Fruit fly (Drosophila melanogaster) whole organism, embryonic: ENCODE data around the gene Rab39.

Source experiments
- Antp ChIP-seq: fragments of 200-800 bp; sonication (Bioruptor generic); optimal IDR thresholded peaks from 3 replicates; lab custom pipeline; 2016; ENCODE audit warnings: missing biosample characterization, missing genetic modification characterization
- Bdp1 ChIP-seq: fragments of 200-800 bp; sonication (Bioruptor generic); optimal IDR thresholded peaks from 3 replicates; lab custom pipeline; 2016; ENCODE audit warnings: missing biosample characterization, missing genetic modification characterization
- CG11456 ChIP-seq: fragments of 200-800 bp; sonication (Bioruptor generic); IDR thresholded peaks from 3 replicates; pipeline ENCODE4 v1.3.6; 2022; ENCODE audit warnings: missing biosample characterization, missing genetic modification characterization
- CG14860 ChIP-seq: fragments of 200-800 bp; sonication (Bioruptor generic); IDR thresholded peaks from 3 replicates; pipeline ENCODE4 v1.3.6; 2022; ENCODE audit warnings: missing biosample characterization, missing genetic modification characterization; ENCODE audit not compliant: partially characterized antibody
- CG1832 ChIP-seq: fragments of 200-800 bp; sonication (Bioruptor generic); optimal IDR thresholded peaks from 2 replicates; lab custom pipeline; 2017; ENCODE audit warnings: missing biosample characterization, mild to moderate bottlenecking, missing genetic modification characterization, inconsistent platforms
- CG34376 ChIP-seq: fragments of 200-800 bp; sonication (Bioruptor generic); optimal IDR thresholded peaks from 2 replicates; lab custom pipeline; 2018; ENCODE audit warnings: missing biosample characterization, mild to moderate bottlenecking, missing genetic modification characterization
- CG5953 ChIP-seq: fragments of 200-800 bp; sonication (Bioruptor generic); IDR thresholded peaks from 2 replicates; pipeline ENCODE4 v1.3.6; 2022; ENCODE audit warnings: missing biosample characterization, missing genetic modification characterization
- CG6654 ChIP-seq: fragments of 200-800 bp; sonication (Bioruptor generic); optimal IDR thresholded peaks from 2 replicates; lab custom pipeline; 2017; ENCODE audit warnings: missing biosample characterization, mild to moderate bottlenecking, missing genetic modification characterization
- CG7271 ChIP-seq: fragments of 200-800 bp; sonication (Bioruptor generic); optimal IDR thresholded peaks from 2 replicates; lab custom pipeline; 2018; ENCODE audit warnings: missing biosample characterization, mild to moderate bottlenecking, missing genetic modification characterization, moderate library complexity
- CG7928 ChIP-seq: fragments of 200-800 bp; sonication (Bioruptor generic); optimal IDR thresholded peaks from 2 replicates; lab custom pipeline; 2017; ENCODE audit warnings: missing biosample characterization, mild to moderate bottlenecking, missing genetic modification characterization
- CG8281 ChIP-seq: fragments of 200-800 bp; sonication (Bioruptor generic); optimal IDR thresholded peaks from 2 replicates; lab custom pipeline; 2018; ENCODE audit warnings: missing biosample characterization, mild to moderate bottlenecking, missing genetic modification characterization, moderate library complexity
- CG8765 ChIP-seq: fragments of 200-800 bp; sonication (Bioruptor generic); IDR thresholded peaks from 2 replicates; pipeline ENCODE4 v1.3.6; 2022; ENCODE audit warnings: missing biosample characterization, missing genetic modification characterization
- Camta ChIP-seq: fragments of 200-800 bp; sonication (Bioruptor generic); optimal IDR thresholded peaks from 2 replicates; lab custom pipeline; 2016; ENCODE audit warnings: missing biosample characterization, missing genetic modification characterization
- CkIIα-i1 ChIP-seq: fragments of 200-800 bp; sonication (Bioruptor generic); IDR thresholded peaks from 2 replicates; pipeline ENCODE4 v1.3.6; 2022; ENCODE audit warnings: missing biosample characterization, missing genetic modification characterization
- D19B ChIP-seq: fragments of 200-800 bp; sonication (Bioruptor generic); optimal IDR thresholded peaks from 2 replicates; lab custom pipeline; 2017; ENCODE audit warnings: missing biosample characterization, mild to moderate bottlenecking, missing genetic modification characterization
- Dad ChIP-seq: fragments of 200-800 bp; sonication (Bioruptor generic); optimal IDR thresholded peaks from 3 replicates; lab custom pipeline; 2016; ENCODE audit warnings: missing biosample characterization, missing genetic modification characterization
- Deaf1 ChIP-seq: fragments of 200-800 bp; optimal IDR thresholded peaks from 3 replicates; lab custom pipeline; 2019; ENCODE audit warnings: missing biosample characterization, mild to moderate bottlenecking, missing genetic modification characterization, moderate library complexity
- Hey ChIP-seq: fragments of 200-800 bp; sonication (Bioruptor generic); optimal IDR thresholded peaks from 3 replicates; lab custom pipeline; 2018; ENCODE audit warnings: missing biosample characterization, mild to moderate bottlenecking, missing genetic modification characterization
- Hr39 ChIP-seq: fragments of >200 bp; optimal IDR thresholded peaks from 2 replicates; lab custom pipeline; 2017
- Lim3 ChIP-seq: fragments of 200-800 bp; sonication (Bioruptor generic); IDR thresholded peaks from 2 replicates; pipeline ENCODE4 v1.3.6; 2022; ENCODE audit warnings: missing biosample characterization, missing genetic modification characterization
- MESR4 ChIP-seq: fragments of 200-800 bp; sonication (Bioruptor generic); optimal IDR thresholded peaks from 2 replicates; lab custom pipeline; 2018; ENCODE audit warnings: missing biosample characterization, mild to moderate bottlenecking, missing genetic modification characterization, moderate library complexity
- NK7.1 ChIP-seq: fragments of 200-800 bp; sonication (Bioruptor generic); optimal IDR thresholded peaks from 3 replicates; lab custom pipeline; 2016; ENCODE audit warnings: missing biosample characterization, missing genetic modification characterization
- Nf-YC ChIP-seq: fragments of 200-800 bp; optimal IDR thresholded peaks from 3 replicates; lab custom pipeline; 2019; ENCODE audit warnings: missing biosample characterization, mild to moderate bottlenecking, missing genetic modification characterization, moderate library complexity
- Sox102F ChIP-seq: fragments of 200-800 bp; sonication (Bioruptor generic); optimal IDR thresholded peaks from 2 replicates; lab custom pipeline; 2018; ENCODE audit warnings: missing biosample characterization, mild to moderate bottlenecking, missing genetic modification characterization, moderate library complexity
- Taf1 ChIP-seq: fragments of 200-800 bp; sonication (Bioruptor generic); IDR thresholded peaks from 2 replicates; pipeline ENCODE4 v1.3.6; 2022; ENCODE audit warnings: missing biosample characterization, missing genetic modification characterization
- Xbp1 ChIP-seq: fragments of 200-800 bp; sonication (Bioruptor generic); optimal IDR thresholded peaks from 3 replicates; lab custom pipeline; 2016; ENCODE audit warnings: missing biosample characterization, mild to moderate bottlenecking, missing genetic modification characterization
- danr ChIP-seq: fragments of 200-800 bp; sonication (Bioruptor generic); IDR thresholded peaks from 2 replicates; pipeline ENCODE4 v1.3.6; 2022; ENCODE audit warnings: missing biosample characterization, missing genetic modification characterization
- dati ChIP-seq: fragments of 200-800 bp; sonication (Bioruptor generic); IDR thresholded peaks from 2 replicates; pipeline ENCODE4 v1.3.6; 2022; ENCODE audit warnings: missing biosample characterization, missing genetic modification characterization
- exex ChIP-seq: fragments of 200-800 bp; sonication (Bioruptor generic); optimal IDR thresholded peaks from 4 replicates; lab custom pipeline; 2018; ENCODE audit warnings: missing biosample characterization, mild to moderate bottlenecking, missing genetic modification characterization, moderate library complexity
- eyg ChIP-seq: fragments of 200-800 bp; sonication (Bioruptor generic); optimal IDR thresholded peaks from 3 replicates; lab custom pipeline; 2016; ENCODE audit warnings: missing biosample characterization, missing genetic modification characterization
- fd102C ChIP-seq: fragments of 200-800 bp; sonication (Bioruptor generic); optimal IDR thresholded peaks from 2 replicates; lab custom pipeline; 2018; ENCODE audit warnings: missing biosample characterization, mild to moderate bottlenecking, missing genetic modification characterization, moderate library complexity
- fru ChIP-seq: fragments of >200 bp; optimal IDR thresholded peaks from 2 replicates; lab custom pipeline; 2017
- gem ChIP-seq: fragments of 200-800 bp; sonication (Bioruptor generic); optimal IDR thresholded peaks from 2 replicates; lab custom pipeline; 2019; ENCODE audit warnings: missing biosample characterization, mild to moderate bottlenecking, missing genetic modification characterization, moderate library complexity
- gsb ChIP-seq: fragments of 200-800 bp; sonication (Bioruptor generic); IDR thresholded peaks from 2 replicates; pipeline ENCODE4 v1.3.6; 2022; ENCODE audit warnings: missing biosample characterization, missing genetic modification characterization
- gt ChIP-seq: fragments of 200-800 bp; sonication (Bioruptor generic); IDR thresholded peaks from 2 replicates; pipeline ENCODE4 v1.3.6; 2022; ENCODE audit warnings: missing biosample characterization, missing genetic modification characterization
- hth ChIP-seq: fragments of >200 bp; optimal IDR thresholded peaks from 2 replicates; lab custom pipeline; 2017; ENCODE audit warnings: inconsistent platforms
- jigr1 ChIP-seq: fragments of 200-800 bp; sonication (Bioruptor generic); IDR thresholded peaks from 3 replicates; pipeline ENCODE4 v1.3.6; 2022; ENCODE audit warnings: missing biosample characterization, missing genetic modification characterization
- knrl ChIP-seq: fragments of 200-800 bp; sonication (Bioruptor generic); IDR thresholded peaks from 3 replicates; pipeline ENCODE4 v1.3.6; 2022; ENCODE audit warnings: missing biosample characterization, missing genetic modification characterization; ENCODE audit not compliant: partially characterized antibody
- lab ChIP-seq: fragments of 200-800 bp; sonication (Bioruptor generic); optimal IDR thresholded peaks from 3 replicates; lab custom pipeline; 2017; ENCODE audit warnings: missing biosample characterization, missing genetic modification characterization, mild to moderate bottlenecking, moderate library complexity, missing genetic modification reagents
- lbe ChIP-seq: fragments of 200-800 bp; sonication (Bioruptor generic); optimal IDR thresholded peaks from 2 replicates; lab custom pipeline; 2016; ENCODE audit warnings: missing biosample characterization, mild to moderate bottlenecking, missing genetic modification characterization
- lola ChIP-seq, 3 experiments: fragments of >200 bp in 2 of 3; fragments of 200-800 bp in 1 of 3; sonication (Bioruptor generic) in 1 of 3; optimal IDR thresholded peaks; 2 replicates each; lab custom pipeline; 2017 to 2019; ENCODE audit warnings: missing biosample characterization in 3 of 3, missing genetic modification characterization in 3 of 3, mild to moderate bottlenecking in 1 of 3, moderate library complexity in 1 of 3
- maf-S ChIP-seq: fragments of 200-800 bp; sonication (Bioruptor generic); optimal IDR thresholded peaks from 2 replicates; lab custom pipeline; 2016; ENCODE audit warnings: missing biosample characterization, missing genetic modification characterization
- onecut ChIP-seq: fragments of 200-800 bp; sonication (Bioruptor generic); IDR thresholded peaks from 2 replicates; pipeline ENCODE4 v1.3.6; 2022; ENCODE audit warnings: missing biosample characterization, missing genetic modification characterization
- pfk ChIP-seq: fragments of 200-800 bp; sonication (Bioruptor generic); optimal IDR thresholded peaks from 2 replicates; lab custom pipeline; 2018; ENCODE audit warnings: missing biosample characterization, mild to moderate bottlenecking, missing genetic modification characterization, moderate library complexity
- phol ChIP-seq: fragments of 200-800 bp; sonication (Bioruptor generic); optimal IDR thresholded peaks from 3 replicates; lab custom pipeline; 2018; ENCODE audit warnings: missing biosample characterization, mild to moderate bottlenecking, missing genetic modification characterization, moderate library complexity
- pzg ChIP-seq: fragments of 200-800 bp; sonication (Bioruptor generic); optimal IDR thresholded peaks from 3 replicates; lab custom pipeline; 2018; ENCODE audit warnings: missing biosample characterization, mild to moderate bottlenecking, missing genetic modification characterization, moderate library complexity
- schlank ChIP-seq: fragments of 200-800 bp; sonication (Bioruptor generic); optimal IDR thresholded peaks from 2 replicates; lab custom pipeline; 2018; ENCODE audit warnings: missing biosample characterization, mild to moderate bottlenecking, missing genetic modification characterization
- unc-4 ChIP-seq: fragments of 200-800 bp; sonication (Bioruptor generic); IDR thresholded peaks from 2 replicates; pipeline ENCODE4 v1.3.6; 2022; ENCODE audit warnings: missing biosample characterization, missing genetic modification characterization; ENCODE audit not compliant: partially characterized antibody
- wek ChIP-seq: fragments of 200-800 bp; sonication (Bioruptor generic); optimal IDR thresholded peaks from 3 replicates; lab custom pipeline; 2018; ENCODE audit warnings: missing biosample characterization, mild to moderate bottlenecking, missing genetic modification characterization, moderate library complexity

Gene Rab39

DNA sequence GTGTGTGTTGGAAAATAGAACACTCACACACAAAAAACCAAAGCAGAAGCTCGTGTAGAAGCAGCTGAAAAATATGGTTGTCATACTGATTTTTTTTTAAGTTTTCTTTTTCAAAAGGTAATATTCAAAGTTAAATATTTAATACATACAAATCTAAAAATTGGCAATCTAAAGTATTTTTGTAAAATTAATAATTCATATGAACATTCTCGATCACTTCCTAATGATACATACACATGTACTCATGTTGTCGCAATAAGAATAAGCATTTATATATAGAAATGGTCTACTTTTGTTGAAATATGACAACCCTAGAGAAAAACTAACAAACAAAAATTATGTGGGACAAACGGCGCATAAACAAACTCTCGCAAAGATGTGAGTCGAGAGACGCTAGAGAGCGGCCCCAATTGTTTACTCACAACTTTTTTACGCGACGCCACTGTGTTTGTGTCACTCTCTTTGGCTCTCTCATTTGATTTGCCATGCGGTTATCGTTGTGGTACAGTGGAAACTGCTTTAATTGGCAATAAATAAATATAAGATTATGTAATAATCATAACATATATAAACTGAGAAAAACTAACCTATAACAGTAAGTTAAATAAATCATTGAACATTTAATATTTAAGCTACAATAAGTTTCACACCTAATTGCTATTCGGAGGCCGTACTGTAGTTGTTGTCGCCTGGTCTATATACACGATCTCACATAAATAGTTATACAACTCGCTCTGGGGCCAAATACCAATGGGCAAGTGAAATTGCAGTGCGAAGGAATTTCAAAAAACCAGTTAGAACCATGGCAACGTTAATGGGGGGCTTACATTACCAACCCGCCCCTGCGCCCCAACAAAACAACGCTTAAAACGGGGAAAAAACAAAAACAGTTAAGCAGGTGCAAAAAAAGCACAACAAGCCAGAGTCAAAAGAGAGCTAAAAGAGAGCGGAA is 28.0 kb upstream of the Rab39 start (continued):
- TF ChIP-seq Dad (GFP tag; lab: Kevin White, UChicago), result peak; percentile 82
- TF ChIP-seq lola (GFP tag; optimal IDR thresholded peaks at IDR 0.05; lab: Kevin White, UChicago), result peak in 1 of 3 experiments; percentile 91
- peak; percentile 60 for TF ChIP-seq fd102C (GFP tag; lab: Kevin White, UChicago)
- TF ChIP-seq Taf1, result peak; percentile 98
- no peak for TF ChIP-seq Camta (GFP tag; lab: Kevin White, UChicago)
- TF ChIP-seq phol (tag; lab: Kevin White, UChicago), result peak; percentile 96
- peak; percentile 94 for TF ChIP-seq Nf-YC (tag; lab: Kevin White, UChicago)
- peak; percentile 97 for TF ChIP-seq exex (tag; lab: Kevin White, UChicago)
- TF ChIP-seq Hey (tag; lab: Kevin White, UChicago), result peak; percentile 87
- TF ChIP-seq Sox102F (GFP tag; lab: Kevin White, UChicago), result peak; percentile 98
- TF ChIP-seq CG6654 (GFP tag; lab: Kevin White, UChicago), result peak; percentile 84
- TF ChIP-seq dati, result peak; percentile 95
- peak; percentile 96 for TF ChIP-seq lbe (GFP tag; lab: Kevin White, UChicago)
- peak; percentile 93 for TF ChIP-seq CG8765
- peak; percentile 88 for TF ChIP-seq wek (GFP tag; lab: Kevin White, UChicago)
- peak; percentile 77 for TF ChIP-seq pfk (GFP tag; lab: Kevin White, UChicago)
- peak; percentile 88 for TF ChIP-seq Deaf1
- peak; percentile 98 for TF ChIP-seq CG34376 (GFP tag; lab: Kevin White, UChicago)
- peak; percentile 99 for TF ChIP-seq lab (GFP tag; lab: Kevin White, UChicago)
- peak; percentile 95 for TF ChIP-seq jigr1
- no peak for TF ChIP-seq Hr39 (lab: Kevin White, UChicago)
- TF ChIP-seq gt (GFP tag; lab: Robert Waterston, UW), result peak; percentile 94
- TF ChIP-seq NK7.1 (GFP tag; lab: Kevin White, UChicago), result peak; percentile 83
- peak; percentile 96 for TF ChIP-seq danr
- peak; percentile 74 for TF ChIP-seq D19B (GFP tag; lab: Kevin White, UChicago)
- peak; percentile 94 for TF ChIP-seq onecut (GFP tag; lab: Robert Waterston, UW)
- peak; percentile 98 for TF ChIP-seq CG11456
- peak; percentile 73 for TF ChIP-seq MESR4 (GFP tag; lab: Kevin White, UChicago)
- TF ChIP-seq schlank (tag; lab: Kevin White, UChicago), result peak; percentile 94
- TF ChIP-seq CG7271 (tag; lab: Kevin White, UChicago), result peak; percentile 87
- peak; percentile 98 for TF ChIP-seq gsb
- no peak for TF ChIP-seq fru (lab: Kevin White, UChicago)
- peak; percentile 96 for TF ChIP-seq Xbp1 (GFP tag; lab: Kevin White, UChicago)
- peak; percentile 20 for TF ChIP-seq pzg (GFP tag; lab: Kevin White, UChicago)
- peak; percentile 69 for TF ChIP-seq eyg (GFP tag; lab: Kevin White, UChicago)
- TF ChIP-seq knrl, result no peak; the same call in 2 of the 3 replicates
- peak; percentile 66 for TF ChIP-seq Bdp1 (GFP tag; lab: Kevin White, UChicago)
- TF ChIP-seq CG5953 (GFP tag; lab: Robert Waterston, UW), result peak; percentile 98
- no peak for TF ChIP-seq unc-4 (GFP tag; lab: Robert Waterston, UW)
- no peak for TF ChIP-seq CG1832 (GFP tag; lab: Kevin White, UChicago)
- TF ChIP-seq gem (tag; lab: Kevin White, UChicago), result peak; percentile 98
- TF ChIP-seq CG7928, result peak; percentile 78
- TF ChIP-seq CG8281 (tag; lab: Kevin White, UChicago), result peak; percentile 88
- TF ChIP-seq maf-S (GFP tag; lab: Kevin White, UChicago), result peak; percentile 40
- peak; percentile 94 for TF ChIP-seq CkIIα-i1 (GFP tag; lab: Robert Waterston, UW)
- no peak for TF ChIP-seq hth (lab: Kevin White, UChicago)
- peak; percentile 72 for TF ChIP-seq Antp (GFP tag; lab: Kevin White, UChicago)
- TF ChIP-seq CG14860 (GFP tag; lab: Robert Waterston, UW), result no peak
- peak; percentile 95 for TF ChIP-seq Lim3 (GFP tag; lab: Robert Waterston, UW)
